Fruit fly (Drosophila melanogaster) whole organism, adult: ENCODE data around the gene RapGAP1.

ENCODE experiments used
- CG11617 ChIP-seq: fragments of 200-800 bp; sonication (Bioruptor generic); optimal IDR thresholded peaks from 2 replicates; lab custom pipeline; 2017; ENCODE audit warnings: mild to moderate bottlenecking, missing biosample characterization, missing genetic modification reagents, missing genetic modification characterization
- CG12768 ChIP-seq: fragments of 200-800 bp; sonication (Bioruptor generic); optimal IDR thresholded peaks from 2 replicates; lab custom pipeline; 2017; ENCODE audit warnings: missing biosample characterization, missing genetic modification characterization, mild to moderate bottlenecking, moderate library complexity, missing genetic modification reagents
- CG14711 ChIP-seq: fragments of 200-800 bp; sonication (Bioruptor generic); optimal IDR thresholded peaks from 2 replicates; lab custom pipeline; 2018; ENCODE audit warnings: missing biosample characterization, mild to moderate bottlenecking, missing genetic modification characterization, moderate library complexity
- CG1620 ChIP-seq: fragments of 200-800 bp; sonication (Bioruptor generic); optimal IDR thresholded peaks from 2 replicates; lab custom pipeline; 2016; ENCODE audit warnings: missing biosample characterization, missing genetic modification characterization
- CG33017 ChIP-seq: fragments of 200-800 bp; sonication (Bioruptor generic); optimal IDR thresholded peaks from 2 replicates; lab custom pipeline; 2018; ENCODE audit warnings: missing biosample characterization, mild to moderate bottlenecking, missing genetic modification characterization, moderate library complexity
- CG7045 ChIP-seq: fragments of 200-800 bp; sonication (Bioruptor generic); optimal IDR thresholded peaks from 2 replicates; lab custom pipeline; 2017; ENCODE audit warnings: missing biosample characterization, mild to moderate bottlenecking, missing genetic modification characterization
- CG7101 ChIP-seq: fragments of 200-800 bp; sonication (Bioruptor generic); optimal IDR thresholded peaks from 2 replicates; lab custom pipeline; 2018; ENCODE audit warnings: missing biosample characterization, mild to moderate bottlenecking, missing genetic modification characterization, moderate library complexity
- Clk ChIP-seq: fragments of 200-800 bp; sonication (Bioruptor generic); optimal IDR thresholded peaks from 2 replicates; lab custom pipeline; 2017; ENCODE audit warnings: missing biosample characterization, missing genetic modification characterization
- Crg-1 ChIP-seq: fragments of 200-800 bp; sonication (Bioruptor generic); optimal IDR thresholded peaks from 2 replicates; lab custom pipeline; 2016; ENCODE audit warnings: missing biosample characterization, missing genetic modification characterization
- Hr96 ChIP-seq: fragments of 200-800 bp; sonication (Bioruptor generic); optimal IDR thresholded peaks from 2 replicates; lab custom pipeline; 2016; ENCODE audit warnings: missing biosample characterization, missing genetic modification characterization
- Mnt ChIP-seq: fragments of 200-800 bp; sonication (Bioruptor generic); optimal IDR thresholded peaks from 2 replicates; lab custom pipeline; 2016; ENCODE audit warnings: missing biosample characterization, mild to moderate bottlenecking, missing genetic modification characterization
- bab1 ChIP-seq: fragments of 200-800 bp; sonication (Bioruptor generic); optimal IDR thresholded peaks from 3 replicates; lab custom pipeline; 2019; ENCODE audit warnings: missing biosample characterization, mild to moderate bottlenecking, missing genetic modification characterization, moderate library complexity
- cic ChIP-seq: fragments of 200-800 bp; sonication (Bioruptor generic); optimal IDR thresholded peaks from 2 replicates; lab custom pipeline; 2017; ENCODE audit warnings: missing biosample characterization, mild to moderate bottlenecking, missing genetic modification characterization, moderate library complexity
- cnc ChIP-seq, 2 experiments: fragments of >200 bp; optimal IDR thresholded peaks; 2 replicates each; lab custom pipeline; 2017
- kay ChIP-seq: fragments of 200-800 bp; sonication (Bioruptor generic); peaks from one replicate; lab custom pipeline; 2016; ENCODE audit warnings: missing biosample characterization, missing genetic modification characterization, borderline replicate concordance
- ovo ChIP-seq: fragments of 200-800 bp; sonication (Bioruptor generic); optimal IDR thresholded peaks from 2 replicates; lab custom pipeline; 2016; ENCODE audit warnings: missing biosample characterization, missing genetic modification characterization
- pad ChIP-seq: fragments of 200-800 bp; sonication (Bioruptor generic); optimal IDR thresholded peaks from 3 replicates; lab custom pipeline; 2017; ENCODE audit warnings: missing biosample characterization, missing genetic modification characterization, mild to moderate bottlenecking, moderate library complexity, missing genetic modification reagents
- tj ChIP-seq: fragments of 200-800 bp; sonication (Bioruptor generic); optimal IDR thresholded peaks from 3 replicates; lab custom pipeline; 2017; ENCODE audit warnings: missing biosample characterization, mild to moderate bottlenecking, missing genetic modification characterization, moderate library complexity
- toe ChIP-seq: fragments of 200-800 bp; sonication (Bioruptor generic); optimal IDR thresholded peaks from 2 replicates; lab custom pipeline; 2016; ENCODE audit warnings: missing biosample characterization, missing genetic modification characterization

The RapGAP1 gene

DNA sequence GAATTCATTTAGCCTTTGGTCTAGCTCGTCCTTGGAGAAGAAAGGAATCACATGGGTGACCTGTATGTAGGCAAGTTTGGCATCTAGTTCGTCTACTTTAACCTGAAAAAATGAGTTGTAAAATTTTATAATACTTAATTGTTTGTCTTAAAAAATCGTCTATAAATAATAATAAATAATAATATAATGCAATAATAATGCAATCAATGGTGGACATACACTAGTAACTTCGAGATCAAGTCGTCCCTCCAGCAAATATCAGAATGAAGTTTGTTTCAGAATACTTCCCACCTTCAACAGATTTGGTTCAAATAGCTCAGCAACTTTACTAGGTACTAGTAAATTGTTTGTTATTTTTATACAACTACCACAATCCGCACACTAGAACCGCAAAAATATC is 104.4 kb downstream of the RapGAP1 start, which contains the start of gene CG6441:
CG6441 (plus strand) TSS at position 301 of the 400 bp plus-strand sequence.
- TF ChIP-seq pad (GFP tag; lab: Kevin White, UChicago) (no peak), Clk (GFP tag; lab: Kevin White, UChicago) (no peak), cic (GFP tag; lab: Kevin White, UChicago) (no peak), CG1620 (no peak), CG7101 (tag; lab: Kevin White, UChicago) (no peak), Mnt (GFP tag; lab: Kevin White, UChicago) (no peak), toe (no peak), Hr96 (GFP tag; lab: Kevin White, UChicago) (no peak), CG33017 (tag; lab: Kevin White, UChicago) (no peak), CG12768 (GFP tag; lab: Kevin White, UChicago) (no peak), Crg-1 (GFP tag; lab: Kevin White, UChicago) (no peak), CG7045 (GFP tag; lab: Kevin White, UChicago) (no peak), CG11617 (GFP tag; lab: Kevin White, UChicago) (no peak), cnc (optimal IDR thresholded peaks at IDR 0.05; lab: Kevin White, UChicago) (no peak), CG14711 (tag; lab: Kevin White, UChicago) (no peak), tj (GFP tag; lab: Kevin White, UChicago) (no peak), kay (GFP tag; lab: Kevin White, UChicago) (no peak)

DNA sequence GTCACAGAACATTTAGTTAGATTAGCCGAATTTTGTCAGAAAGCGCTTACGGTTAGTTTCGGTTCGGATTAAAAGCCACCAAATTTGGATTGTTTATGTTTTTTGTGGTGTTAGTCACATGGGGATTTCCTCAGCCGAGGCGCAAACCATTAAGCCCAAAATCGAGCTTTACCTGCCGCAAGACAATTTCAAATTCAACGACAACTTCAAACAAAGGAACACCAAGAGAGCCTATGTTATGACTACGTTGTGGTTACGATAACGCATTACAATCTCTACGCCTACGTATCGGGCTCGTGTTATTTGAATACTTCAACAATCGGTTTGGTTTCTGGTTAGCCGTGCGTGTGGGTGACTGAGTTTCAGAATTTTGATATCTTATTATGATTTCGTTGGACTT is 105.5 kb downstream of the RapGAP1 start:
- TF ChIP-seq CG7101 (tag; lab: Kevin White, UChicago): no peak
- no peak for TF ChIP-seq pad (GFP tag; lab: Kevin White, UChicago)
- no peak for TF ChIP-seq Clk (GFP tag; lab: Kevin White, UChicago)
- no peak for TF ChIP-seq ovo
- TF ChIP-seq CG14711 (tag; lab: Kevin White, UChicago): no peak

DNA sequence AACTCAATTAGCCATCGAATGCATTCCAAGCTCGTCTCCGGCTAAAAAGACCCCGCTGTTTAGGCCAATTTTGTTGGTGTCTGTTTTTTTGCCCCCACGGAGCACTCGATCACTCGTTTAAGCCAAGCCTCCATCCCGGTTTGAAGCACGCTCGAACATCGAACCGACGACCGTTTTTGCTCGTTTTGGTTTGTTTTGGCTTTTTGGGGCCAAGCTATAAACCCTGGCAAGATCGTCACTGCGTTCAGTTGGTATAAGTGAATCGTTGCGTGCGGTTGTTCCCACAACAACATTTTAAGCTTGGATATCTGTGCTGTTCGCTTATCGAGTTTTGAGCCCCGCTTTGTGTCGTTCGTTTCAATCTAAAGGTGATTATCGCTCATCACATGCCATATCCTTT is 112.5 kb downstream of the RapGAP1 start, which contains the start of gene CG6055:
CG6055 (plus strand) TSS at position 240 of the 400 bp plus-strand sequence.
- TF ChIP-seq toe (no peak), kay (GFP tag; lab: Kevin White, UChicago) (peak; percentile 8), CG11617 (GFP tag; lab: Kevin White, UChicago) (no peak)

DNA sequence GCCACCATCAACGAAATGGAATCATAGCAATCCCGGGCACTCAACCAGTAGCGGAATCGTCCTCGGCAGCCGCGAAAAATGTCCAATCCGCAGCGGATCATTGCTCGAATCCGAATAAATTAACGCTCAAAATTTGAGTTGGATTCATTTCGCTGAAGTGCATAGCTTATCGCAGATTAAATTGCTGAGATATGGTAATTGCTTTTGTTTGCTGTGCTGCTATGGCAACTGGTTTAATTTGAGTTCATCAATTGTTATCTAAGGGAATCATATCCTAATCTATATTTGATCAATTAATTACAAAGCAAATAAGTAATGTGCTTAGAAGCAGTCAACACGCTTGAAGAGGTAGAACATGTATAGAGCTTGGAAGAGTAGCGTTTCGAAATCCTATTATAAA is 116.6 kb downstream of the RapGAP1 start, which contains the start of gene Gr28b:
Gr28b (minus strand) TSS at position 101 of the 400 bp plus-strand sequence.
- TF ChIP-seq pad (GFP tag; lab: Kevin White, UChicago) (no peak), Crg-1 (GFP tag; lab: Kevin White, UChicago) (no peak), CG7045 (GFP tag; lab: Kevin White, UChicago) (no peak), toe (no peak), Clk (GFP tag; lab: Kevin White, UChicago) (no peak), Hr96 (GFP tag; lab: Kevin White, UChicago) (no peak), cnc (optimal IDR thresholded peaks at IDR 0.05; lab: Kevin White, UChicago) (no peak), kay (GFP tag; lab: Kevin White, UChicago) (no peak)

DNA sequence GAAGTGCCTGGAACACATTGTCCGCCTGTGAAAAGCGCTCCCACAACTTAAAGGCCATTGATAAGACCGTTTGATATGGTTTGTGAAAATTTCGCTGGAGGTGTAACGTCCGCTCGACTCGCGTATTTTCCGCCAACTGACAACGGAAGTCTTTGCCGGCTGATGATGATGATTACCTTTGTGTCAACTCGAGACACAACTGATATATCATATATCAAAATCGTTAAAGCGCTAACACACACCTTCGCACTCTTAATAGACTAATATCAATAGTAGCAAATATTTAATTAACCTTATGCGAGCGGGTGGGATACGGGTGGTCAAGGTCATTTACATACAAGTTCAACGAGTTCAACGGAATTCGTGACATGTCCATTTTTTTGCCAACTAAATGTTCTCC is 124.7 kb downstream of the RapGAP1 start, which contains the start of gene Gr28a:
Gr28a (minus strand) TSS at position 101 of the 400 bp plus-strand sequence.
- TF ChIP-seq Clk (GFP tag; lab: Kevin White, UChicago): no peak
- no peak for TF ChIP-seq CG7101 (tag; lab: Kevin White, UChicago)
- no peak for TF ChIP-seq bab1 (GFP tag; lab: Kevin White, UChicago)
- no peak for TF ChIP-seq Hr96 (GFP tag; lab: Kevin White, UChicago)

DNA sequence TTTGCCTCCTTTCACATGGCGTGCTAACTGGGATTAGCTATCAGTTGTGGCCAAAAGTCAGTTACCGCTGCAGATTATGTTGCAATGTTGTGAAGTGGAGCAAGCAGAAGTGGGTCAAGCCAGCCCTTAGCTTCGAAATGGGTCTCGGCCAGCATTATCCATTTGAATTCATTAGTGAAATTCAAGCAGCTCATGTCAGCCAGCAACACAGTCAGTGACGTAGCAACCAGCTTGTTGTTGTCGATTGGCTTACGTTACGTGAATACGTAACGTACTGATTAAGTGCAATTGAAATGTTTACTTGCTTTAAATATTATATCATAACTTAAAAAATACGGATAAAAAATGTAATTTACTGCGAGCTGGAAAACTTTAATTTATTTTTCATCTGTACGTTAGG is 126.7 kb downstream of the RapGAP1 start:
- no peak for TF ChIP-seq CG1620
- TF ChIP-seq Hr96 (GFP tag; lab: Kevin White, UChicago): peak; percentile 4

DNA sequence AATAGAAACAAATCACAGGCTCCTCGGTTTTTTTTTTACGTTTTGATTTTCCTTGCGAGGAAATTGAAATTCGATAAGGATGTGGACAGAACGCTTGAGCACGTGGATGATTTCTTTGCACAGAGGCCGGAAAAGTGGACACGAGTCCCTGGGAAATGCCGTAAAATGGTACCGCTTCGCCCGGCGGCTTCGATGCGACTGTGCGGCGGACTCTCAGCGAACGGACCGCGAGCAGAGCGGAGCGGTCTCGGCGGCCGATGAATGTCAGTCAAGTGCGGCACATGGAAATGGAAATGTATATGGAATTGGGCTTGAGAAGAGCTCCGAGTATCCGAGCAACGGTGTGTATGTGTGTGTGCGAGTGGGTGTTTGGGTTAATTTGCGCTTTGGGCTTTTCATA is 127.8 kb downstream of the RapGAP1 start, which contains the start of gene santa-maria:
santa-maria (minus strand) TSS at position 279 of the 400 bp plus-strand sequence.
- TF ChIP-seq ovo (no peak), Mnt (GFP tag; lab: Kevin White, UChicago) (peak; percentile 65)

DNA sequence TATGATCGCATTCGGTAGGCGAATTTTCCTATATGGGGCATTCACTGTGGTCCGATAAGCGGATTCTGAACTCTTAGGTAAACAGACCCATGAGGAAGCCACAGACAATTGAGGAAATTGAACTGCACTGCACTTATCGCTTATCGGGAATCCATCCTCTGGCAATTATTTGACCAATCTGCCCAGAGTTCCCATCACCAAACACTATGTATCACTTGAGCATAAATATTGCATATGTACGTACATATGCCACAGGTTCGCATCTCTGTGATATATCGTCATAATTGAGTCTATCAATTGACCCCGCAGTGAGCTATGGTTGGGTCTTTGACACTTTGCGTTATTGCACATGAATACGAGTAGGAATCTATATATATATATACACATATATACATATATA is 130.4 kb downstream of the RapGAP1 start:
- TF ChIP-seq CG7101 (tag; lab: Kevin White, UChicago) (no peak), Mnt (GFP tag; lab: Kevin White, UChicago) (no peak), Clk (GFP tag; lab: Kevin White, UChicago) (no peak), pad (GFP tag; lab: Kevin White, UChicago) (no peak), CG33017 (tag; lab: Kevin White, UChicago) (no peak), CG1620 (no peak), cnc (optimal IDR thresholded peaks at IDR 0.05; lab: Kevin White, UChicago) (no peak), Hr96 (GFP tag; lab: Kevin White, UChicago) (no peak), Crg-1 (GFP tag; lab: Kevin White, UChicago) (no peak), CG7045 (GFP tag; lab: Kevin White, UChicago) (no peak)
